Worm (Caenorhabditis elegans) whole organism, early embryonic: ENCODE data around the gene rad-51.

Experiments
- B0310.2 ChIP-seq: sonication (generic microtip); optimal IDR thresholded peaks from 2 replicates; lab custom pipeline; 2016; ENCODE audit warnings: mild to moderate bottlenecking, missing genetic modification characterization, missing compliant biosample characterization
- F13C5.2 ChIP-seq: sonication (generic microtip); optimal IDR thresholded peaks from 2 replicates; lab custom pipeline; 2017; ENCODE audit warnings: mild to moderate bottlenecking, missing genetic modification characterization, inconsistent platforms, missing compliant biosample characterization
- aly-1 ChIP-seq: sonication (generic microtip); optimal IDR thresholded peaks from 2 replicates; lab custom pipeline; 2016; ENCODE audit warnings: missing genetic modification characterization, missing compliant biosample characterization
- ama-1 ChIP-seq: fragments of 150-350 bp; optimal IDR thresholded peaks from 2 replicates; lab custom pipeline; 2014
- ceh-13 ChIP-seq: fragments of 200-800 bp; sonication (Bioruptor generic); optimal IDR thresholded peaks from 2 replicates; lab custom pipeline; 2018; ENCODE audit warnings: mild to moderate bottlenecking, missing genetic modification characterization, missing compliant biosample characterization
- ceh-36 ChIP-seq: sonication (generic microtip); optimal IDR thresholded peaks from 2 replicates; lab custom pipeline; 2016; ENCODE audit warnings: missing genetic modification characterization, inconsistent platforms, missing compliant biosample characterization
- hmg-4 ChIP-seq: fragments of 200-800 bp; sonication (Bioruptor generic); optimal IDR thresholded peaks from 2 replicates; lab custom pipeline; 2018; ENCODE audit warnings: mild to moderate bottlenecking, missing genetic modification characterization, missing compliant biosample characterization
- hnd-1 ChIP-seq: sonication (generic microtip); optimal IDR thresholded peaks from 2 replicates; lab custom pipeline; 2016; ENCODE audit warnings: missing genetic modification characterization, missing compliant biosample characterization
- pes-1 ChIP-seq: fragments of 200-800 bp; sonication (Bioruptor generic); IDR thresholded peaks from 2 replicates; pipeline ENCODE4 v1.3.6; 2022; ENCODE audit warnings: missing genetic modification reagents, missing genetic modification characterization, missing compliant biosample characterization
- scrt-1 ChIP-seq: fragments of 200-800 bp; sonication (Bioruptor generic); IDR thresholded peaks from 2 replicates; pipeline ENCODE4 v1.3.6; 2022; ENCODE audit warnings: missing genetic modification characterization, missing compliant biosample characterization
- sea-1 ChIP-seq: fragments of 200-800 bp; sonication (Bioruptor generic); conservative IDR thresholded peaks from 2 replicates; pipeline ENCODE4 v1.3.6; 2022; ENCODE audit warnings: missing genetic modification characterization, missing compliant biosample characterization
- tbx-11 ChIP-seq: fragments of 200-800 bp; sonication (Bioruptor generic); IDR thresholded peaks from 2 replicates; pipeline ENCODE4 v1.3.6; 2022; ENCODE audit warnings: missing genetic modification characterization, missing compliant biosample characterization
- tbx-37 ChIP-seq: fragments of 200-800 bp; sonication (Bioruptor generic); conservative IDR thresholded peaks from 2 replicates; pipeline ENCODE4 v1.3.6; 2022; ENCODE audit warnings: missing genetic modification reagents, missing genetic modification characterization, missing compliant biosample characterization

DNA sequence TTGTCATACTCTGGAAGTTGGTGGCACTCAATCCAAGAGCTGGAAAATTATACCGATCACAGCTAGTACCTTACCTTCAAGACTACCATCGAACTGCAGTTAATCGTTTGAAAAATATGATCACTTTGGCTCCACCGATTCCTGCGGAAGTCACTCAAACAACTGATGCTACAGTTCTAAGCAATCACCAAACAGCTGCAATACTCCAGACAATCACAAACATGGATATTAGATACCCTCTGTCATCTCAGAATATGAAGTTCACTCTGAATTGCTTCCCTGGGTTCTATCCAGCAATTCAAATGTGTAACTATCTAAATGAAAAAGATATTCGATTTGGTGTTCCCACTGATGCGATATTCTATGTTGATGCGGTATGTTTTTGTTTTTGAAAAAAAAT lies 4.5 kb upstream of the rad-51 start:
- TF ChIP-seq sea-1 (GFP tag; lab: Robert Waterston, UW) (no peak), ama-1 (lab: Kevin White, UChicago) (no peak), pes-1 (GFP tag; lab: Robert Waterston, UW) (no peak), tbx-11 (no peak), ceh-13 (GFP tag; lab: Kevin White, UChicago) (no peak), hmg-4 (GFP tag; lab: Kevin White, UChicago) (no peak), scrt-1 (GFP tag; lab: Robert Waterston, UW) (no peak), tbx-37 (no peak), ceh-36 (tag; lab: Kevin White, UChicago) (no peak), aly-1 (tag; lab: Kevin White, UChicago) (no peak), F13C5.2 (no peak), B0310.2 (tag; lab: Kevin White, UChicago) (no peak), hnd-1 (no peak)
